Fruit fly (Drosophila melanogaster): Measurements from ENCODE around the gene Rdl.

DNA sequence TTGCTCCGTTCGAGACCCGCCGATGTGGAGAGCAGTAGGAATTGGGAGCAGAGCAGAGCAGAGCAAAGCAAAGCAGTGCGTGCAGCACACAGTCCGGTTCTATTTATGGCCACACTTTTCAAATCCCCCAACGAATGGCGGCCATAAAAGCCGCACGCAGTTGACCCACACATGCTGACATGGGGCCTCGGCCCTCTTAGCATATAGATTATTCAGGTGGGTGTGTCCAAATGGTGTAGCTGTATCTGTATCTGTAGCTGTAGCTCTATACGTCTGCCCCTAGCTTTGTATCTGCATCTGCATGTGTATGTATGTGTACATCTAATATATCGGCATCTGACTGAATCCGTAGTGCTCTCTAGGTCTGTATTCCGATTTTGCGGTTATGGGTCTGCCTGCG is 60.7 kb downstream of the Rdl start:
- TF ChIP-seq psq (optimal IDR thresholded peaks at IDR 0.05) (no peak), ttk (optimal IDR thresholded peaks at IDR 0.05) (no peak), insv (optimal IDR thresholded peaks at IDR 0.05) (no peak), Myc (optimal IDR thresholded peaks at IDR 0.05) (no peak), Sin3A (optimal IDR thresholded peaks at IDR 0.05) (no peak)

Data from Kc167 (cell line).